Fruit fly (Drosophila melanogaster) whole organism, wandering third instar larva: Measurements from ENCODE around the gene Adi1.

Experiments
- Abd-B ChIP-seq: fragments of >200 bp; optimal IDR thresholded peaks from 2 replicates; lab custom pipeline; 2017; ENCODE audit warnings: missing biosample characterization, missing genetic modification characterization
- CG32264 ChIP-seq: fragments of 200-800 bp; sonication (Bioruptor generic); optimal IDR thresholded peaks from 2 replicates; lab custom pipeline; 2016; ENCODE audit warnings: missing biosample characterization, missing genetic modification characterization
- CrebA ChIP-seq: fragments of 200-800 bp; sonication (Bioruptor generic); optimal IDR thresholded peaks from 2 replicates; lab custom pipeline; 2016; ENCODE audit warnings: missing biosample characterization, mild to moderate bottlenecking, missing genetic modification characterization, borderline replicate concordance
- Dfd ChIP-seq: fragments of >200 bp; optimal IDR thresholded peaks from 2 replicates; lab custom pipeline; 2017; ENCODE audit warnings: missing biosample characterization, missing genetic modification characterization
- Dif ChIP-seq: fragments of 200-275, 200-300 bp; sonication (Bioruptor generic); optimal IDR thresholded peaks from 2 replicates; lab custom pipeline; 2018; ENCODE audit warnings: missing biosample characterization, missing genetic modification characterization; ENCODE audit not compliant: partially characterized antibody
- HLH106 ChIP-seq: fragments of 200-800 bp; optimal IDR thresholded peaks from 3 replicates; lab custom pipeline; 2019; ENCODE audit warnings: missing biosample characterization, mild to moderate bottlenecking, missing genetic modification characterization, moderate library complexity
- Hnf4 ChIP-seq: fragments of 200-800 bp; sonication (Bioruptor generic); optimal IDR thresholded peaks from 2 replicates; lab custom pipeline; 2016; ENCODE audit warnings: missing biosample characterization, mild to moderate bottlenecking, missing genetic modification characterization
- Hr78 ChIP-seq: fragments of >200 bp; optimal IDR thresholded peaks from 2 replicates; lab custom pipeline; 2017; ENCODE audit warnings: missing biosample characterization, missing genetic modification characterization
- Hr83 ChIP-seq: fragments of 200-300 bp; sonication (Bioruptor generic); optimal IDR thresholded peaks from 2 replicates; lab custom pipeline; 2016; ENCODE audit warnings: missing biosample characterization, mild to moderate bottlenecking, missing genetic modification characterization, moderate library complexity; ENCODE audit not compliant: poor library complexity, severe bottlenecking
- Jra ChIP-seq: sonication (Bioruptor generic); optimal IDR thresholded peaks from 2 replicates; lab custom pipeline; 2016; ENCODE audit warnings: missing biosample characterization, missing genetic modification characterization
- Mio ChIP-seq: sonication (Bioruptor generic); optimal IDR thresholded peaks from 2 replicates; lab custom pipeline; 2016; ENCODE audit warnings: missing biosample characterization, missing genetic modification characterization
- Myc ChIP-seq: fragments of >200 bp; optimal IDR thresholded peaks from 2 replicates; lab custom pipeline; 2017
- N ChIP-seq: fragments of >200 bp; optimal IDR thresholded peaks from 2 replicates; lab custom pipeline; 2018; ENCODE audit warnings: missing biosample characterization, missing external identifiers, missing genetic modification characterization
- OdsH ChIP-seq: fragments of 200-800 bp; sonication (Bioruptor generic); optimal IDR thresholded peaks from 2 replicates; lab custom pipeline; 2016; ENCODE audit warnings: missing biosample characterization, mild to moderate bottlenecking, missing genetic modification characterization
- Rel ChIP-seq, 2 experiments: fragments of 200-800 bp; sonication (Bioruptor generic) in 1 of 2; optimal IDR thresholded peaks; 2 replicates in 1 of 2; 3 replicates in 1 of 2; lab custom pipeline; 2016 to 2019; ENCODE audit warnings: mild to moderate bottlenecking in 2 of 2, missing biosample characterization in 2 of 2, missing genetic modification characterization in 2 of 2, moderate library complexity in 1 of 2
- Sp1 ChIP-seq: fragments of 200-800 bp; sonication (Bioruptor generic); optimal IDR thresholded peaks from 3 replicates; lab custom pipeline; 2019; ENCODE audit warnings: missing biosample characterization, mild to moderate bottlenecking, missing genetic modification characterization, moderate library complexity
- Vsx2 ChIP-seq: fragments of 200-300, 225-300 bp; sonication (Bioruptor generic); optimal IDR thresholded peaks from 2 replicates; lab custom pipeline; 2018; ENCODE audit warnings: missing biosample characterization, missing genetic modification characterization; ENCODE audit not compliant: partially characterized antibody
- br ChIP-seq: fragments of 200-800 bp; sonication (Bioruptor generic); optimal IDR thresholded peaks from 2 replicates; lab custom pipeline; 2016; ENCODE audit warnings: missing biosample characterization, missing genetic modification characterization
- brk ChIP-seq: fragments of 200-800 bp; sonication (Bioruptor generic); optimal IDR thresholded peaks from 2 replicates; lab custom pipeline; 2016; ENCODE audit warnings: missing biosample characterization, mild to moderate bottlenecking, missing genetic modification characterization
- dl ChIP-seq, 2 experiments: fragments of 175-275, 200-275 bp in 1 of 2; fragments of 200-275 bp in 1 of 2; sonication (Bioruptor generic); optimal IDR thresholded peaks; lab custom pipeline; 2018; ENCODE audit warnings: mild to moderate bottlenecking in 2 of 2, missing biosample characterization in 2 of 2, missing genetic modification characterization in 2 of 2, moderate library complexity in 2 of 2; ENCODE audit not compliant: partially characterized antibody in 2 of 2, insufficient read depth in 1 of 2
- dmrt93B ChIP-seq: fragments of 200-800 bp; sonication (Bioruptor generic); optimal IDR thresholded peaks from 2 replicates; lab custom pipeline; 2018; ENCODE audit warnings: missing biosample characterization, mild to moderate bottlenecking, missing genetic modification characterization
- dsf ChIP-seq: sonication (Bioruptor generic); optimal IDR thresholded peaks from 2 replicates; lab custom pipeline; 2016; ENCODE audit warnings: missing biosample characterization, missing genetic modification characterization, borderline replicate concordance
- ey ChIP-seq: fragments of 200-800 bp; sonication (Bioruptor generic); optimal IDR thresholded peaks from 2 replicates; lab custom pipeline; 2016; ENCODE audit warnings: missing biosample characterization, missing genetic modification characterization
- foxo ChIP-seq, 2 experiments: fragments of 200-800 bp; sonication (Bioruptor generic); optimal IDR thresholded peaks; 2 replicates in 1 of 2; 3 replicates in 1 of 2; lab custom pipeline; 2016 to 2017; ENCODE audit warnings: missing biosample characterization in 2 of 2, missing genetic modification characterization in 2 of 2
- h ChIP-seq: fragments of 200-800 bp; sonication (Bioruptor generic); optimal IDR thresholded peaks from 3 replicates; lab custom pipeline; 2016; ENCODE audit warnings: missing biosample characterization, mild to moderate bottlenecking, missing genetic modification characterization
- jim ChIP-seq: fragments of 175-275, 200-325 bp; sonication (Bioruptor generic); optimal IDR thresholded peaks from 2 replicates; lab custom pipeline; 2016; ENCODE audit warnings: missing biosample characterization, mild to moderate bottlenecking, missing genetic modification characterization
- lola ChIP-seq: fragments of >200 bp; optimal IDR thresholded peaks from 2 replicates; lab custom pipeline; 2017; ENCODE audit warnings: missing biosample characterization, missing genetic modification characterization
- pan ChIP-seq: fragments of >200 bp; optimal IDR thresholded peaks from 2 replicates; lab custom pipeline; 2017
- psq ChIP-seq: fragments of 200-800 bp; sonication (Bioruptor generic); optimal IDR thresholded peaks from 3 replicates; lab custom pipeline; 2017; ENCODE audit warnings: missing biosample characterization, mild to moderate bottlenecking, missing genetic modification characterization, moderate library complexity
- rgr ChIP-seq: fragments of 200-800 bp; sonication (Bioruptor generic); optimal IDR thresholded peaks from 3 replicates; lab custom pipeline; 2016; ENCODE audit warnings: missing biosample characterization, mild to moderate bottlenecking, missing genetic modification characterization
- sage ChIP-seq: fragments of 200-800 bp; sonication (Bioruptor generic); optimal IDR thresholded peaks from 2 replicates; lab custom pipeline; 2016; ENCODE audit warnings: missing biosample characterization, mild to moderate bottlenecking, missing genetic modification characterization
- sv ChIP-seq: fragments of 200-800 bp; sonication (Bioruptor generic); optimal IDR thresholded peaks from 3 replicates; lab custom pipeline; 2016; ENCODE audit warnings: missing biosample characterization, missing genetic modification characterization
- tai ChIP-seq: sonication (Bioruptor generic); optimal IDR thresholded peaks from 2 replicates; lab custom pipeline; 2016; ENCODE audit warnings: missing biosample characterization, missing genetic modification characterization
- woc ChIP-seq: sonication (Bioruptor generic); optimal IDR thresholded peaks from 2 replicates; lab custom pipeline; 2016; ENCODE audit warnings: missing biosample characterization, mild to moderate bottlenecking, missing genetic modification characterization

Gene Adi1

DNA sequence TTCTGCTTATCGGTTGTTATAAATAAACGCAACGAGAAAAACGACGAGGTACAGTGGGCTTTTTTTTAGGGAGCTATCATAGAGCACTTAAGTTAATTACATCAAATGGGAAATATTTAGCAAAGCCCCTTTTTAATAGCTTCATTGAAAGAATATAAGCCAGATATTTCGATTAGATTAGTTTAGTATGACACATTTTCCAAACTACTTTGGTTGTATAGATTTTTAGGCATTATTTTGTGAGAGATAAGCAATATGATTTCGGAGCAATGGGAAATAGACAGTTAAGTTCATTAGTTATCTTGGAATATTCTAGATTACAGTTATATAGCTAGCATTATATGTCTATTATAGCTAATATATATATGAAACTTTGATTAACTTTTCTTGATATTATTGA, 17.0 kb downstream of the Adi1 start:
- TF ChIP-seq woc, result no peak
- no peak for TF ChIP-seq brk (GFP tag; lab: Kevin White, UChicago)
- no peak for TF ChIP-seq Dfd (GFP tag; lab: Kevin White, UChicago)
- TF ChIP-seq h (GFP tag; lab: Kevin White, UChicago), result no peak
- TF ChIP-seq sage (GFP tag; lab: Kevin White, UChicago), result no peak
- no peak for TF ChIP-seq foxo (GFP tag; optimal IDR thresholded peaks at IDR 0.05; lab: Kevin White, UChicago)

DNA sequence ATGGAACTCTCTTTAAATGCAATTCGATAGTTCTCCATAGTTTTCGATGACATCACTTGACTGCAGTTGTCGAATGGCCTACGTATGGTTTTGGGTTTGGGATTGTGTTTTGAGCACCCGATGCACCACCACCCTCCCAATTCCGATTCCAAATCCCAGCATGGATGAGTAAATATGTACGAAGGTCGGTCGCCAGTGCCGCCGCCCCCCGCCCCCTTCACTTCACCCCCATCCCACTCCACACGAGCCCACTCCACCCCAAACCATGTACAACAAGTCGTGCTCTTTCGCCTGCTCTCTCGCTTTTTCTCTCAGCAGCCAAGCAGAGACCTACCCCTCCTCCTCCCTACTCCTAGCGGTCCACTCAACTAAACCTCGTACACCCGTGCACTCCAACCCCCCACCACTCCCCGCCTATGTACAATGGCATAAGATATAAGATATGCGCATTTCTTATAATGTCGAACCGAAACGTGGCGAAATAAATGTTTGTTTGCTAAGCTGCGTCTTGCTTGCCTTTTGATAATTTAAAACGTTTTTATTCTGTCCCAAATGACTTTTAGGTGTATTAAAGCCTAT, 17.6 kb downstream of the Adi1 start:
- TF ChIP-seq Dif (GFP tag; lab: Kevin White, UChicago) (peak; percentile 39), Rel (GFP tag; optimal IDR thresholded peaks at IDR 0.05; lab: Kevin White, UChicago) (no peak), Rel (tag; optimal IDR thresholded peaks at IDR 0.05; lab: Kevin White, UChicago) (peak; percentile 22), CG32264 (GFP tag; lab: Kevin White, UChicago) (no peak), jim (GFP tag; lab: Kevin White, UChicago) (no peak), pan (no peak), Sp1 (GFP tag; lab: Kevin White, UChicago) (peak; percentile 24), br (GFP tag; lab: Kevin White, UChicago) (no peak), Abd-B (GFP tag; lab: Kevin White, UChicago) (no peak), Hnf4 (GFP tag; lab: Kevin White, UChicago) (no peak), lola (GFP tag; lab: Kevin White, UChicago) (no peak), HLH106 (tag; lab: Kevin White, UChicago) (peak; percentile 21), Jra (GFP tag; lab: Kevin White, UChicago) (no peak), foxo (GFP tag; optimal IDR thresholded peaks at IDR 0.05; lab: Kevin White, UChicago) (peak in 1 of 2 experiments; percentile 38), OdsH (GFP tag; lab: Kevin White, UChicago) (no peak), CrebA (GFP tag; lab: Kevin White, UChicago) (no peak), psq (GFP tag; lab: Kevin White, UChicago) (peak; percentile 20), Mio (GFP tag; lab: Kevin White, UChicago) (no peak), N (GFP tag; lab: Kevin White, UChicago) (no peak), Hr83 (peak; percentile 16), dmrt93B (GFP tag; lab: Kevin White, UChicago) (no peak), Hr78 (GFP tag; lab: Kevin White, UChicago) (no peak)

DNA sequence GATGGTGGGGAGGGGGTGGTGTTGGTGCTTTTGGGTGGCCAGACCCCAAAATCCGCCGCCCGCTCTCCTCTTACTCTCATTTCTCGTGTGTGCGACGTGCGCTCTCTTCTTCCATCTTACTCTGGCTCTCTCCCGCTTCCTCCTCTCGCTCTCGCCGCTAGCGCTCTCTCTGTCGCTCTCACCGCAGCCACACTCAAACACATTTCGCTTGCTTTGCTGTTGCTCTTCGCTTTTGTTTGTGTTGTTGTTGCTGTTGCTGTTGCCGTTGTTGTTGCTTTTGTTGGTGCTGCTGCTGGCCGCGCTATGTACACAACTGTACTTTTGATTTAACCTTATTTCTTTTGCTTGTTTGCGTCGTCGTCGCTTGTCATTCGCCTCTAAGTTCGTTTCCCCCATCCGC, 18.6 kb downstream of the Adi1 start:
- TF ChIP-seq woc, result no peak
- TF ChIP-seq tai (GFP tag; lab: Kevin White, UChicago), result no peak
- no peak for TF ChIP-seq Vsx2 (GFP tag; lab: Kevin White, UChicago)
- peak; percentile 11 for TF ChIP-seq sage (GFP tag; lab: Kevin White, UChicago)
- no peak for TF ChIP-seq HLH106 (tag; lab: Kevin White, UChicago)
- peak; percentile 76 for TF ChIP-seq psq (GFP tag; lab: Kevin White, UChicago)
- no peak for TF ChIP-seq Rel (GFP tag; optimal IDR thresholded peaks at IDR 0.05; lab: Kevin White, UChicago)
- TF ChIP-seq Rel (tag; optimal IDR thresholded peaks at IDR 0.05; lab: Kevin White, UChicago), result peak; percentile 12
- TF ChIP-seq OdsH (GFP tag; lab: Kevin White, UChicago), result no peak
- TF ChIP-seq Mio (GFP tag; lab: Kevin White, UChicago), result no peak
- peak; percentile 95 for TF ChIP-seq Dif (GFP tag; lab: Kevin White, UChicago)
- no peak for TF ChIP-seq dsf (GFP tag; lab: Kevin White, UChicago)
- TF ChIP-seq dl (GFP tag; optimal IDR thresholded peaks at IDR 0.05; lab: Kevin White, UChicago; ENCODE audit: insufficient read depth in 1 of 2, partially characterized antibody in 2 of 2), result peak; percentile 83 to 92
- no peak for TF ChIP-seq sv (GFP tag; lab: Kevin White, UChicago)
- no peak for TF ChIP-seq foxo (GFP tag; optimal IDR thresholded peaks at IDR 0.05; lab: Kevin White, UChicago)
- no peak for TF ChIP-seq CG32264 (GFP tag; lab: Kevin White, UChicago)
- peak; percentile 5 for TF ChIP-seq rgr (GFP tag; lab: Kevin White, UChicago)
- TF ChIP-seq Hnf4 (GFP tag; lab: Kevin White, UChicago), result no peak
- TF ChIP-seq Abd-B (GFP tag; lab: Kevin White, UChicago), result no peak
- TF ChIP-seq pan, result no peak
- no peak for TF ChIP-seq lola (GFP tag; lab: Kevin White, UChicago)
- TF ChIP-seq br (GFP tag; lab: Kevin White, UChicago), result peak; percentile 60
- no peak for TF ChIP-seq Hr78 (GFP tag; lab: Kevin White, UChicago)
- peak; percentile 2 for TF ChIP-seq Sp1 (GFP tag; lab: Kevin White, UChicago)
- no peak for TF ChIP-seq CrebA (GFP tag; lab: Kevin White, UChicago)
- TF ChIP-seq Dfd (GFP tag; lab: Kevin White, UChicago), result peak; percentile 57
- TF ChIP-seq ey, result no peak
- TF ChIP-seq h (GFP tag; lab: Kevin White, UChicago), result peak; percentile 57
- TF ChIP-seq dmrt93B (GFP tag; lab: Kevin White, UChicago), result no peak
- TF ChIP-seq Jra (GFP tag; lab: Kevin White, UChicago), result no peak
- no peak for TF ChIP-seq Myc
